Fruit fly (Drosophila melanogaster): ENCODE results near the gene CG13728.

The CG13728 gene

DNA sequence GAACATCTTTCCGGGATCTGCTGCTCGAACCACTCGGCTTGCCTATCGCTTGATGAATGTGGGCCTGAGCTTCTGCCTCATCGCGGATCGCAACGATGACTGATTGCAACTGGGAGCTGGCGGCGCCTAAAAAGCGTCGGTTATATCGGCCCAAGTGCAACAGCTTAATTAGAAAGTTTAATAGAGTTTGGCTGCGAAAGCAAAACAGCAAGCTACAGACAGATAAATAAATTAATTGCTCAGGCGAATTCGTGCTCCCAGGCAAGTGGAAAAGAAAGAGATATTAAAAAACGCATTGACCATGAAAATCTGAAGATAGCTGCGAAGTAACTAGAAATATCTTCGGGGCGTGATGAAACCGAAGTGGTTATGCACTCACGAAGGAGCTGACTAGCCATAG lies at the start of gene CG13728:
Gene CG13728 (minus strand): TSS at position 101 of the 400 bp plus-strand sequence.
- no peak for TF ChIP-seq noc (tag; optimal IDR thresholded peaks at IDR 0.05)

DNA sequence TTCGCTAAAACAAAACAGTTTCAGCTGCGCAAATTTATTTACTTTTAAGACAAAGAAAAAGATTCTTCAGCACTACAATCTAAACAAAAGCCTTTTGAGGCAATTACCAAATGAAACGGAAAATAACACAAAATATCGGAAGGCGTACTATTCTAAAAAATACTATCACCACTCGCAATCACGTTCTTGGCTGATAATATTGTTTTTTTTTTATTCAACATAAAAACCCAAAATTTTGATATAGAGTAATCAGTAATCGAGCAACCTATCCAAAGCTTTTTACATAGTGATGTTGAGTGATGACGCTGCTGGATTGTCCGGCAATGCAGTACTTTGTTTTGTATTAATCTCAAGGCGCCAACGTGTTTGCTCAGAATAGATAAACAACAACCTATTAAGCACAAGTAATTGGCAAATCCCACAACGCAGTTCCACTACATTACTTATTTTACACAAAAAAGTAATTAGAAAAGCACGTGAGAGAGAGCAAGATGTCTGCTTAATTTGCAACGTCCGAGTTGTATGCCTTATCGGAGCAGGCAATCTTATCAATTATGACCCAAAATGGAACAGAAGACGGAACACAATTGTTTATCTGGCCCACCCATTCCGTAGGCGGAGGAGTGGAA lies 48.5 kb upstream of the CG13728 start:
- peak; percentile 41 for TF ChIP-seq noc (tag; optimal IDR thresholded peaks at IDR 0.05)

DNA sequence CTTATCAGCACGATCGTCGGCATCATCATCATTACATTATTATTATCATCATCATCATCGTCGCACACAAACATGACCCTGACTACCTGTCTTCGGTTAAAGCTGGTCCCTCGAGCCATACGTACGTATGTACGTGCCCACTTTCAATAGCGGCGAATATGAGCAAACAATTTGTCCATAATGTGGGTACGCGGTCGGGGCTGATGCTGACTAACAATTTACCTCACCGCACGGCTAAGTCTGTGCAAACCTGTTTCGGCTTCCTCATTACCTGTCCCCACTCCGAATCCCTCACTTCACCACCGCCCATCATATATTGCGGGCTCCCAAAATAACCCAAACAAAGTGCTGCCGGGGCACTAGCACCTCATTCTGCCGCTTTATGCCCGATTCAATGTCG lies 47.9 kb upstream of the CG13728 start:
- no peak for TF ChIP-seq noc (tag; optimal IDR thresholded peaks at IDR 0.05)

DNA sequence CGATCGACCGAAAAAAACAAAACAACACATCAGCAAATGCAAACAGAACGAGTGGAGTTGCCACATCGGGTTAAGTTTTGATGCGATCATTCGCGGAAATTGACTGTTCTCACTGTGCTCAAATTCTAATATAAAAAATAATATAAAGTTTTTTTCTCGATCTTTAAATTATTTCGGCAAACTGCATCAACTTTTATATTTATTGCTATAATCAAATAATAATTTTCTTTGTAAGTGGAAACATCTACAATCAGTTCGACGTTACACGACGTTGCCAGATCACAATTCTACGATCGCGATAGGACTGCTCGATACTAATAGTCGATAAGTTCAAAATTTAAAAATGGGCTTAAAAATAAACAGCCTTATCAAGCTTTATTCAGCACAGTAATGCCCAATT lies 46.3 kb upstream of the CG13728 start, which contains the start of gene Gorab:
Gene Gorab (minus strand): TSS at position 58 of the 400 bp plus-strand sequence.
- TF ChIP-seq noc (tag; optimal IDR thresholded peaks at IDR 0.05): peak; percentile 64

DNA sequence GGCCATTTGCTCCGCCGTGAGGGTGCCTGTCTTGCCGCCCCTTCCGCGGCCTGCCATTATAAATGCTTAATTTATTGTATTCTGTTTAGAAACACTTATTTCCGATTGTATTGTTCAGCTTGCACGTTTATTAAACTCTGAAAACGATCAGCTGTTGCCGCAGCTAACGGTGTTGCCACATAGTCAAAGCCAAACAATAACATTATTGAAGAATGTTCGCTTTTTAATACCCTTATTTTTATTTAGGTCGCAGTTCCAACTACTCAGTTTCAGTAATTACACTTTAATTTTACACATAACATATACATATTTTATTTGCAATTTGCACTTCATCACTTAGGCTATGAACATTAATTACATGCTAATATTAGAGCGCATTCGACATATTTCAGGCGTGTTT lies 44.5 kb upstream of the CG13728 start, which contains the start of gene Polr3G:
Gene Polr3G (minus strand): TSS at position 118 of the 400 bp plus-strand sequence.
- no peak for TF ChIP-seq noc (tag; optimal IDR thresholded peaks at IDR 0.05)

DNA sequence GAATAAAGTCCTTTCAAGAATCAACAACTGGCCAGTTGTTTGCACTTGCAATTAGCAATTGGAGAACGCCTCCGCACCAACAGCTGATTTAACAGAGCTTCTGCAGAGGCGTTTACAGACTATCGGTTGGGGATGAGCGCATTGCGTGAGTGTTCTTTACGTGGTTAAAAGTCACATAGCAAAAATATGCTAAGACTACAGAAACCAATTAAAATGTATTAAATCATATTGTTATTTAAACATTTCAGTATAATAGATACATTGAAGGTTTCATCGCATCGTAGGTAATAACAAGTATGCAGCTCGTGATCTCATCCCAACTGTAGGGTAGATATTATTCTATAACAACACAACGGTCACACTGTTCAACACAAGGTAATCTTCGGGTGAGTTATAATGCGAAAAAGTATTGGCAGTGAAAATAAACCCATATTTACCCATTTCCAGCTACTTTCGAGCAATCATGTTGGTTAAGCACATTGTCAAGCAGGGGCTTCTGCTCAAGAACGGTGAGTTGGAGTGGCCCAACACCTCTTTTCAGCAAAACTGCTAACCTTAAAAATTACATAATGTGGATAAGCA lies 42.7 kb upstream of the CG13728 start, which contains the start of the genes Sec3 and COX7B:
Gene Sec3 (minus strand): TSS at position 86 of the 582 bp plus-strand sequence.
Gene COX7B (plus strand): TSS at position 346 of the 582 bp plus-strand sequence.
- peak; percentile 66 for TF ChIP-seq noc (tag; optimal IDR thresholded peaks at IDR 0.05)

DNA sequence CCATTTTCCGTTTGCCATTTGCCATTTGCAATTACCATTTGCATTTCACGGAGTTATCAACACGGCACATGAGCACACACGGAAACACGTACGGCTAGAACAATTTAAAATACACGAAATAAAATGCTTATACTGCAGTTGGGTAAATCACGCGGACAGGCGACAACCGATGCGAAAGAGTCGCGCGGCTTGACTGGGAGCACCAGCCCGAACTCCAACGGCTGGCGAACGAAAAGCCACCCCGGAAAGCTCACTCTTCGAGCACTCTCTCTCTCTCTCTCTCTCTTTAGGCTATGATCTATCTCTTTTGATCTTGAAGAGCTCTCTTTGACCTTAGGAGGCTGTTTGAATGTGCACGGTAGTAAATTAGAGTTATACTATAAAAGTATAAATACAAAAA lies 38.8 kb upstream of the CG13728 start, which contains the start of gene blot:
Gene blot (minus strand): TSS at position 196 of the 400 bp plus-strand sequence.
- no peak for TF ChIP-seq noc (tag; optimal IDR thresholded peaks at IDR 0.05)

DNA sequence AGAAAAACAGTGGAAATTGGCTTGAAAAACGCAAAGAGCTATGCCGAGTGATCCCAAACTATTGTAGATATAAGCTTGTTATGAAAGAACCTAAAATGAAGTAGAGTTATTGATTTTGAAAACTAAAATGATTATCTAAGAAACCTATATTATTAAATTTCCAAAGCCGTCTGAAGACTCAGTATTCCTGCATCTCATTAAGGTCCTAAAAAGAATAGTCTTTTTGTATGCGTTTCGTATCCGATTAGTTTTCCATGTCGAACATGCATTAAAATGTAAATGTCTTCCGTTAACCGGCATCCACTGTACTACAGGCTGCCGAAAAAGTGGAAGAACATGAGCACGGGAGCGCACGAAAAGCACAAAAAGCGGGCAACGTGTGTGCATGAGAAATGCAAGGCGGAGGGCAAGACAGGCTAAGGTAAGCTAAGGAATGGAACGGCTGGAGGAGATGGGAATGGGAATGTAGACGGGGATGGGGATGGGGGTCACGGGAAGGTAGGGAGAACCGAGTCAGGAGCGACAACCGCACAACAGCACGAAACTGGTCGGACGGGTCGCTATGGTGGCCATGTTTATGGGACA lies 38.2 kb upstream of the CG13728 start:
- no peak for TF ChIP-seq noc (tag; optimal IDR thresholded peaks at IDR 0.05)

DNA sequence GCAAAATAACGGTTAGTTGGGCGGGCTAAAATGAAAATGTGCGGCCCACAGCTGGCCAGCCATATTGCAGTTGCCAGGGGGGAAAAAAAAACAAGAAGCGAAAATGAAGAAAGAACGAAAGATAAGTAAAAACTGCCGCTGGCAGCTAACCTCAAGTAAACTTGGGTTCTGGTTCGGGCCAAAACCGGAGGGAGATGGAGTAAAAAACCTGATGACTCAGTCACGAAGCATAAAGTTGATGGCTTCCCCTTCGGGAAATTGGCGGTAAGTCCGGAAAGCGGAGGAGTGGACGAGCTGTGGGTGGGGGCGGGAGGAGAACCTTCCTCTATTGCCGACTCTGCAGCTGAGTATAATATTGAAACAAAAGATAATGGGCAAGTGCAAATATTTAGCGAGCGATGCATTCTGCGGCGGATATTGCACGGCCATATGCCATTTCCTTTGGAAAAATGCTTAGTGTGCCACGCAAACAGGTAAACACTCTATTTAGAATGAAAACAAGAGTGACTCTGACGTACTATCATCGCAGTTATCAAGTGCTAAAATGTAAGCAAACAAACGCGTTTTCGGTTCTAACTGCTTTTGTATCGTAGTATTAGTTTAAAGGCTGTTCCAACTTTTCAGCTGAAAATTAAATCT lies 36.7 kb upstream of the CG13728 start:
- TF ChIP-seq noc (tag; optimal IDR thresholded peaks at IDR 0.05): no peak

DNA sequence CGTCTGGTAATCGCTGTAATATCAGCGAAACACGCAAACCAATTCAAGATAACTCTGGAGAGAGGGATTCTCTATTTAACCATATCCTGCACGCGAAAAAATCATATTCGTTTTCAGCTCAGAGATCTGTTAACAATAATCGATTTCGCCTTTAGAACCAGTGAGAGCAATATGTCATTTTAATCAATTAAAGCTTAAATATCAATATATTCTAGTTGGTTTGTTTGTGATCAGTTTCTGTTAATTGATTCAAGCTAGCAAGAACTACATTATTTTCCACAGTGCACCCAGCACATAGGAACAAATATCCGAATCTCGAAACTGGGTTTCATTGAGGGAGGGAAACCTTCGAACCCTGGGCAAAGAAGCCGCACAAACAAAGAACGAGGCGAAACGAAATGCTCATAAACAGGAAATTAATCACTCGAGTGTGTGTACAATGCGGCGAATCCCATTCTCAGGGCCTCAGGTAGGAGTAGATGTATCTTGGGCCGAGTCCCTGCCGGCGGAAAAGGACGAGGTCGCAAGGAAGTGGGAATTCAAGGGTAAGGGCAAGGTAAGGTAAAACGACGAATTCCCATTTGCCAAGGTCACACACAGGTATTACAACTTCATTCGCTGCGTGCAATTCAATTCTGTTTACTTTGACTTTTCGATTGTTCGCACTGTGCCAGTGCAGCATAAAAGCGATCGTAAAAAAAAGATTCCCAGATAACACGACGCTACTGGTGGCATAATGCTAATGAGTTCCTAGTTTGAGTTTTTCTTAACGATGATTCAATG lies 33.6 kb upstream of the CG13728 start:
- no peak for TF ChIP-seq noc (tag; optimal IDR thresholded peaks at IDR 0.05)

DNA sequence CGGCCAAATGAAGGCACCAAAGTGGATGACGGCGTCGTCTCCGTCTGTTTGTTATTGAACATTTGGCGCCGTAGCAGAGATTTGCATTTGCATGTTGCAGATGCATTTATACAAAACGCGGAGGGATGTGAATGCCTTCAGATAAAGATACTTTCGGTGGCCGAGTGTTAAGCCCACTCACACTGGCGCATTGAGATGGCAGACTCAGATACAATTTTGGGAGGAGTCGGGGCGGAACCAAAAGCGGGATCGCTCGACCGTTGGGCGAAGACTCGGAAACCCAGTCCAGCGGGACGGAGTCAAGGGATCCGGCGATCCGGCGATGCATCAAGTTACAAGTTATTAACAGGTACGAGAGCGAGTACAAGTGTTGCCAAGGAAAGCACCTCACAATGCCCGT lies 29.6 kb upstream of the CG13728 start:
- TF ChIP-seq noc (tag; optimal IDR thresholded peaks at IDR 0.05): no peak

DNA sequence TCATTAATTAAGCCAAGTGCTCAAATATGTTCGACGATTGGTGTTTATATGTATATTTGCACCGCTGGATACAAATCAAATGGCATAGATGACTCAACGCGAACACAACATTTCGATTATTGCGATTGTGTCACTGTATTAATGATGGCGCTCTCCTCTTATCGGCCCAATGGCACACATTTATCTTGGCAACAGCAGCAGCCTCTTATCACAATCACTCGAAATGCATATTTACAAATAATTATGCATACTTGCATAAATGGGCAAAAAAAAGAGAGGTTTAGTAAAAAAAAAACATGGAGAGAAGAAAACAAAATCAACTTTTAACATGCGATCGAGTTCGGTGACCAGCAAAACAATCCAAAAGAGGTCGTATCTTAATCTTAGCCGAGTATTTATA lies 28.7 kb upstream of the CG13728 start:
- TF ChIP-seq noc (tag; optimal IDR thresholded peaks at IDR 0.05): no peak

DNA sequence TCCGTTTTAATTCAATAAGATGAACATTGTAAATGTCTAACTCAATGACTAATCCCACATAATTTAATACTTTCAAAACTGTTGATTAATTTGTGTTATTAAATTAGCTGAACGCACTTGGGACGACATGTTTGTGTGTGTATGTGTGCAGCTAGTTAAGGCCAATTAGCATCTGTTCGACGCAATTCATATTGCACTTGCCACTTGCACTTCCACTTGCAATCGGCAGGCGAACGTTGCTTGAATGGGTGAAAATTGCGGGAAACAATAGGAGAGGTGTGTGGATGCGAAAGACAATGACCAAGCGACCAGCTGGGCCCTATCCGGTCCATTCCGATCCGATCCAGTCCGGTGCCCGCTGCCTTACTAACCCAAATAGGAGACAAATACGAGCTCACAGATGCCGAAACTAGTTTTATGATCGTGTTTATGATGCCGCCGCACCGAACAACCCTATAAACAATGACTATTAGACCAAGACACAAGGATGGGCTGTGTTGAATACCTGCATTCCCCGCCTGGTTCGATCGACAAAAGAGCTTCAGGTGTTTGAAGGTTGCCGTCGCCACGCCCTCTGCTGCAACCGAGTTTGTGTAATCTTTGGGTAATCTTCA lies 25.1 kb upstream of the CG13728 start:
- no peak for TF ChIP-seq noc (tag; optimal IDR thresholded peaks at IDR 0.05)

DNA sequence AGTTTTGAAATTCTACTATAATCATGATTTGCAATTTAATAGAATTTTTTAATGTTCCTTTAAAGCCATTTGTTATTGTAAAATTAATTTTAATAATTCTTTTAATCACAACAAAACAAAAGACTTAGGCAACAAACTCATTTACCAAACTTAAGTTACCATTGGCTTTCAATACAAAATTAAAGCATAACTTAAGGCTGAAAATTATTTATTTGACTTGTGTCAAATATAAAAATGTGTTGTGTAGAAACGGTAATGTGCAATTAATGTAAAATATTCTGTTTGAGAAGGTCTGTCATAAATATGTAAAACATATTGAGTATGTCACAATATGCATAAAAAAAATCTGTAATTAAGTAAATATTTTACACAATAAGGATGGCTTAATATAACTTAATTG lies 24.5 kb upstream of the CG13728 start:
- TF ChIP-seq noc (tag; optimal IDR thresholded peaks at IDR 0.05): no peak

DNA sequence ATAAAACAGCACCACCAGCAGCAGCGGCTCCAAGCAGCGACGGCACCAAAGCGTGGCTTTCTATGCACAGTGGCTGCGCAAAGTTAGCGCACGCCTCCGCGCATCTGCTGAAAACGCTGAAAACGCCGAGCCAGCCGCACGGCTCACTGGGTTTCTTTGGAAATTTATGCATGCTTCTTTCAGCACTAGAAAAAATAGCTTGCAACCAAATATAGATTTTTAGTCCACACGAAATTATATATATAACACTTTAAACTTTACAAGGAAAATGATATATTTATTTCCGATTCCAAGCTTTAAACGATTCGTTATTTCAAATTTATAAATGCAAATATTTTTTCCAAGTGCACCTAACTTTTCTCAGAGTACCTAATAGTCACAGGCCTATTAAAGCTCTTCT lies 22.1 kb upstream of the CG13728 start:
- no peak for TF ChIP-seq noc (tag; optimal IDR thresholded peaks at IDR 0.05)
